Worm (Caenorhabditis elegans): ENCODE measurements around the gene T28C12.1.

The T28C12.1 gene

ce11 chrV:6321733-6322198 lies 9.9 kb upstream of the T28C12.1 start, which contains the start of gene T28C12.15:
TSS of gene T28C12.15 (minus strand) at chrV:6321783.
- TF ChIP-seq hlh-6 (tag; optimal IDR thresholded peaks at IDR 0.05), result no peak
- no peak for TF ChIP-seq dve-1 (tag; optimal IDR thresholded peaks at IDR 0.05)
- no peak for TF ChIP-seq pqm-1 (tag; optimal IDR thresholded peaks at IDR 0.05)
- TF ChIP-seq zip-5 (tag; optimal IDR thresholded peaks at IDR 0.05), result no peak

- TF ChIP-seq ceh-45 (GFP tag; IDR thresholded peaks at IDR 0.05), result no peak
- no peak for TF ChIP-seq T23F11.4 (GFP tag; optimal IDR thresholded peaks at IDR 0.05)
- no peak for TF ChIP-seq dve-1 (tag; optimal IDR thresholded peaks at IDR 0.05)
- TF ChIP-seq mec-3 (tag; optimal IDR thresholded peaks at IDR 0.05; ENCODE audit: borderline replicate concordance), result no peak
- TF ChIP-seq C38D4.7 (GFP tag; optimal IDR thresholded peaks at IDR 0.05), result no peak
- TF ChIP-seq sox-2 (GFP tag; IDR thresholded peaks at IDR 0.05), result no peak
- no peak for TF ChIP-seq zip-5 (tag; optimal IDR thresholded peaks at IDR 0.05)
- TF ChIP-seq ceh-18 (tag; optimal IDR thresholded peaks at IDR 0.05), result no peak
- no peak for TF ChIP-seq che-1 (tag; optimal IDR thresholded peaks at IDR 0.05)
- TF ChIP-seq syd-9 (tag; optimal IDR thresholded peaks at IDR 0.05), result no peak
- no peak for TF ChIP-seq ttx-3 (tag; optimal IDR thresholded peaks at IDR 0.05)
- TF ChIP-seq C08G9.2 (tag; optimal IDR thresholded peaks at IDR 0.05), result no peak
- TF ChIP-seq ahr-1 (tag; optimal IDR thresholded peaks at IDR 0.05), result no peak
Measured at ce11 chrV:6322749-6323367, 8.8 kb upstream of the T28C12.1 start.

DNA sequence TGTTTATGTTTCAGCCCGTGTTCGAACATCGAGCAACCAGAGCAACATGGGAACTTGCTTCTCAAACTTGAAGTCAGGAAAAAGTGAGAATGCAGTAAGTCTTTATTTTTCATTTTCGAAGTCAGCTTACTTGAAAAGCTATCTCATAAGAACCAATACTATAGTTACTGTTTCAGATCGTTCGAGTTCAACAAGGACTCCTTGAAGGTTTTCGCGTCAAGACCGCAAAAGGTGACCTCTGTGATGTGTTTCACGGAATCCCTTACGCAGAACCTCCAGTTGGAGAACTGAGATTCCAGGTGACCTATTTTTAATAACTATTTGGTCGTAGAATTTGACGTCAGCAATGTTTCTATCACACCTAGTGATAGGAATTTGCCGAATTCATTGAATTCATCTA lies 8.1 kb upstream of the T28C12.1 start:
- TF ChIP-seq ref-2 (tag; optimal IDR thresholded peaks at IDR 0.05) (no peak), lin-11 (tag; optimal IDR thresholded peaks at IDR 0.05) (no peak), ceh-24 (tag; optimal IDR thresholded peaks at IDR 0.05) (no peak), ceh-9 (tag; optimal IDR thresholded peaks at IDR 0.05) (no peak), nfya-1 (tag; optimal IDR thresholded peaks at IDR 0.05) (no peak), F13H6.1 (tag; optimal IDR thresholded peaks at IDR 0.05) (no peak), lim-6 (tag; optimal IDR thresholded peaks at IDR 0.05) (no peak)

DNA sequence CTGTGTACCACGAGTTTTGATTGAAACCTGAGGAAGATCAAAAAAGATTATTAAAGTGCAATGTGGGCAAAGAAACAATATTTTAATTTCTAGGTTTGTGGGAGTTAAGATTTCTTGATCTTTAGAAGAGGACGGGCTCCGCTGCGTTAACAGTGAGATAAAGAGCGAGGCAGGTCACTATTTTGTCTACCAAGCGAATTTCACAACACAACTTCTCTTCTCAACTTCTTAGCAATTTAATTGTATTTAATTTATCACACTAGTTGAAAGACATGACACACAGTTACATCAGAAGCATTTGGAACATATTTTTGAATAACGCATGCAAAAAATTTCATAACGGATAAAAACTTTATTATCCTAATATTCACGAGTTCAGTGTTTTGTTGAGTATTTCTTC lies 5.3 kb upstream of the T28C12.1 start:
- no peak for TF ChIP-seq unc-55 (GFP tag; optimal IDR thresholded peaks at IDR 0.05)
- no peak for TF ChIP-seq unc-86 (tag; optimal IDR thresholded peaks at IDR 0.05)
- TF ChIP-seq fkh-6 (tag; optimal IDR thresholded peaks at IDR 0.05), result no peak
- TF ChIP-seq nhr-11 (tag; optimal IDR thresholded peaks at IDR 0.05), result no peak
- no peak for TF ChIP-seq dve-1 (tag; optimal IDR thresholded peaks at IDR 0.05)
- no peak for TF ChIP-seq zip-5 (tag; optimal IDR thresholded peaks at IDR 0.05)
- no peak for TF ChIP-seq pag-3 (tag; optimal IDR thresholded peaks at IDR 0.05; ENCODE audit: borderline replicate concordance)
- TF ChIP-seq hlh-8 (tag; optimal IDR thresholded peaks at IDR 0.05), result no peak
- TF ChIP-seq ahr-1 (tag; optimal IDR thresholded peaks at IDR 0.05), result no peak
- no peak for TF ChIP-seq ceh-14 (tag; optimal IDR thresholded peaks at IDR 0.05)
- TF ChIP-seq sdc-2 (tag; optimal IDR thresholded peaks at IDR 0.05), result no peak
- no peak for TF ChIP-seq fkh-10 (GFP tag; optimal IDR thresholded peaks at IDR 0.05)
- TF ChIP-seq elt-4 (tag; optimal IDR thresholded peaks at IDR 0.05), result no peak

ce11 chrV:6326980-6327379 lies 4.7 kb upstream of the T28C12.1 start, which contains the start of gene fbxa-202:
TSS of gene fbxa-202 (plus strand) at chrV:6327280.
- TF ChIP-seq pat-9 (tag; optimal IDR thresholded peaks at IDR 0.05) (no peak), syd-9 (tag; optimal IDR thresholded peaks at IDR 0.05) (no peak), pha-2 (tag; optimal IDR thresholded peaks at IDR 0.05) (no peak), elt-4 (tag; optimal IDR thresholded peaks at IDR 0.05) (no peak), eyg-1 (tag; optimal IDR thresholded peaks at IDR 0.05) (no peak), fkh-6 (tag; optimal IDR thresholded peaks at IDR 0.05) (no peak), pax-1 (tag; optimal IDR thresholded peaks at IDR 0.05) (no peak), nhr-11 (tag; optimal IDR thresholded peaks at IDR 0.05) (no peak), ceh-45 (GFP tag; IDR thresholded peaks at IDR 0.05) (no peak), ceh-48 (tag; optimal IDR thresholded peaks at IDR 0.05) (no peak), unc-42 (tag; optimal IDR thresholded peaks at IDR 0.05) (no peak), ceh-19 (GFP tag; optimal IDR thresholded peaks at IDR 0.05) (no peak), ceh-22 (tag; optimal IDR thresholded peaks at IDR 0.05) (no peak), fax-1 (tag; optimal IDR thresholded peaks at IDR 0.05) (no peak), tbx-7 (tag; optimal IDR thresholded peaks at IDR 0.05) (no peak)

Measured in whole organism, late embryonic.